Fruit fly (Drosophila melanogaster) whole organism, prepupa: ENCODE results near the gene dbr.

Experiments used
- CG10669 ChIP-seq: fragments of 200-800 bp; sonication (Bioruptor generic); optimal IDR thresholded peaks from 3 replicates; lab custom pipeline; 2018; ENCODE audit warnings: missing biosample characterization, mild to moderate bottlenecking, missing genetic modification characterization, moderate library complexity
- CG6276 ChIP-seq: fragments of 200-800 bp; sonication (Bioruptor generic); optimal IDR thresholded peaks from 2 replicates; lab custom pipeline; 2017; ENCODE audit warnings: missing biosample characterization, mild to moderate bottlenecking, missing genetic modification characterization

DNA sequence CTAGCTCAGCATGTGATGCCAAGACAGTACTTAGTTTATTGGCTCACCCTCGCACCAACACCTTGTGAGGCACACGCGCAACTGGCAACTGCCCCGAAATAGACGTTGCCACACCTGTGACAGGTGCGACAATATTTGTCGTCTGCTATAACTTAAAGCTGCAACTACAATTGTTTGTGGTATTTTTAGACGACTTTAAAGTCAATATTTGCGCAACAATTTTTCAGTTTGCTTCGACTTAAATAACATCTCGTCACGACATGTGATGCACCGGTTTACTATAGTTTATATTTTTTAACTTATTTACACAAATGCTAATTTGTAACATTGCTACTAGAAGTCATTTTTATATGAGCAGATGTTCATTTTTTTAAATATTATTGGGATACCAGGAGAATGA, 14.9 kb downstream of the dbr start:
- TF ChIP-seq CG6276, result no peak
- no peak for TF ChIP-seq CG10669 (GFP tag; lab: Kevin White, UChicago)
